Fruit fly (Drosophila melanogaster) whole organism, embryonic: ENCODE results near the gene CG15530.

Experiments
- B-H2 ChIP-seq: fragments of 200-800 bp; sonication (Bioruptor generic); optimal IDR thresholded peaks from 2 replicates; lab custom pipeline; 2018; ENCODE audit warnings: missing biosample characterization, mild to moderate bottlenecking, missing genetic modification characterization
- BEAF-32 ChIP-seq: fragments of 200-800 bp; sonication (Bioruptor generic); optimal IDR thresholded peaks from 3 replicates; lab custom pipeline; 2017; ENCODE audit warnings: missing biosample characterization, missing genetic modification characterization, mild to moderate bottlenecking, moderate library complexity, missing genetic modification reagents
- BtbVII ChIP-seq: fragments of 200-800 bp; sonication (Bioruptor generic); optimal IDR thresholded peaks from 3 replicates; lab custom pipeline; 2017; ENCODE audit warnings: missing biosample characterization, mild to moderate bottlenecking, missing genetic modification characterization
- CG11247 ChIP-seq: fragments of 200-800 bp; sonication (Bioruptor generic); IDR thresholded peaks from 2 replicates; pipeline ENCODE4 v1.3.6; 2022; ENCODE audit warnings: missing biosample characterization, missing genetic modification characterization
- CG11456 ChIP-seq: fragments of 200-800 bp; sonication (Bioruptor generic); IDR thresholded peaks from 3 replicates; pipeline ENCODE4 v1.3.6; 2022; ENCODE audit warnings: missing biosample characterization, missing genetic modification characterization
- CG18764 ChIP-seq: fragments of 200-800 bp; sonication (Bioruptor generic); optimal IDR thresholded peaks from 3 replicates; lab custom pipeline; 2016; ENCODE audit warnings: missing biosample characterization, missing genetic modification characterization
- CG2202 ChIP-seq: fragments of 200-800 bp; sonication (Bioruptor generic); optimal IDR thresholded peaks from 2 replicates; lab custom pipeline; 2018; ENCODE audit warnings: missing biosample characterization, mild to moderate bottlenecking, missing genetic modification characterization
- CG3065 ChIP-seq: fragments of 200-800 bp; sonication (Bioruptor generic); optimal IDR thresholded peaks from 2 replicates; lab custom pipeline; 2016; ENCODE audit warnings: missing biosample characterization, missing genetic modification characterization
- CG3995 ChIP-seq: fragments of 200-800 bp; sonication (Bioruptor generic); optimal IDR thresholded peaks from 3 replicates; lab custom pipeline; 2016; ENCODE audit warnings: missing biosample characterization, missing genetic modification characterization
- CG5245 ChIP-seq: fragments of 200-800 bp; sonication (Bioruptor generic); optimal IDR thresholded peaks from 3 replicates; lab custom pipeline; 2016; ENCODE audit warnings: missing biosample characterization, missing genetic modification characterization
- CG5953 ChIP-seq: fragments of 200-800 bp; sonication (Bioruptor generic); IDR thresholded peaks from 2 replicates; pipeline ENCODE4 v1.3.6; 2022; ENCODE audit warnings: missing biosample characterization, missing genetic modification characterization
- CG6654 ChIP-seq: fragments of 200-800 bp; sonication (Bioruptor generic); optimal IDR thresholded peaks from 2 replicates; lab custom pipeline; 2017; ENCODE audit warnings: missing biosample characterization, mild to moderate bottlenecking, missing genetic modification characterization
- CG6689 ChIP-seq: fragments of 200-800 bp; sonication (Bioruptor generic); IDR thresholded peaks from 2 replicates; pipeline ENCODE4 v1.3.6; 2022; ENCODE audit warnings: missing biosample characterization, missing genetic modification characterization
- CG8765 ChIP-seq: fragments of 200-800 bp; sonication (Bioruptor generic); IDR thresholded peaks from 2 replicates; pipeline ENCODE4 v1.3.6; 2022; ENCODE audit warnings: missing biosample characterization, missing genetic modification characterization
- ERR ChIP-seq: fragments of 200-800 bp; sonication (Bioruptor generic); optimal IDR thresholded peaks from 2 replicates; lab custom pipeline; 2016; ENCODE audit warnings: missing biosample characterization, missing genetic modification characterization
- H2.0 ChIP-seq: fragments of 200-800 bp; sonication (Bioruptor generic); IDR thresholded peaks from 2 replicates; pipeline ENCODE4 v1.3.6; 2022; ENCODE audit warnings: missing biosample characterization, missing genetic modification characterization
- HHEX ChIP-seq: fragments of 200-800 bp; sonication (Bioruptor generic); optimal IDR thresholded peaks from 3 replicates; lab custom pipeline; 2017; ENCODE audit warnings: missing biosample characterization, mild to moderate bottlenecking, missing genetic modification characterization, missing genetic modification reagents
- Lhr ChIP-seq: fragments of 200-800 bp; sonication (Bioruptor generic); optimal IDR thresholded peaks from 3 replicates; lab custom pipeline; 2017; ENCODE audit warnings: mild to moderate bottlenecking, missing biosample characterization, missing genetic modification reagents, missing genetic modification characterization
- Lim3 ChIP-seq: fragments of 200-800 bp; sonication (Bioruptor generic); IDR thresholded peaks from 2 replicates; pipeline ENCODE4 v1.3.6; 2022; ENCODE audit warnings: missing biosample characterization, missing genetic modification characterization
- Nf-YA ChIP-seq: fragments of 200-800 bp; sonication (Bioruptor generic); IDR thresholded peaks from 2 replicates; pipeline ENCODE4 v1.3.6; 2022; ENCODE audit warnings: missing biosample characterization, missing genetic modification characterization
- Nf-YB ChIP-seq: fragments of 200-800 bp; sonication (Bioruptor generic); optimal IDR thresholded peaks from 3 replicates; lab custom pipeline; 2019; ENCODE audit warnings: missing biosample characterization, mild to moderate bottlenecking, missing genetic modification characterization, moderate library complexity
- Oli ChIP-seq: fragments of 200-800 bp; sonication (Bioruptor generic); optimal IDR thresholded peaks from 2 replicates; lab custom pipeline; 2018; ENCODE audit warnings: missing biosample characterization, mild to moderate bottlenecking, missing genetic modification characterization, moderate library complexity
- Ptx1 ChIP-seq: fragments of 200-800 bp; sonication (Bioruptor generic); IDR thresholded peaks from 2 replicates; pipeline ENCODE4 v1.3.6; 2022; ENCODE audit warnings: missing biosample characterization, missing genetic modification characterization
- Rfx ChIP-seq: fragments of 200-800 bp; sonication (Bioruptor generic); IDR thresholded peaks from 2 replicates; pipeline ENCODE4 v1.3.6; 2022; ENCODE audit warnings: missing biosample characterization, missing genetic modification characterization
- Sin3A ChIP-seq: fragments of >200 bp; optimal IDR thresholded peaks from 2 replicates; lab custom pipeline; 2018
- Spps ChIP-seq: fragments of 200-800 bp; sonication (Bioruptor generic); optimal IDR thresholded peaks from 2 replicates; lab custom pipeline; 2018; ENCODE audit warnings: missing biosample characterization, mild to moderate bottlenecking, missing genetic modification characterization
- Stat92E ChIP-seq, 3 experiments: fragments of >200 bp in 2 of 3; fragments of 200-800 bp in 1 of 3; sonication (Bioruptor generic) in 1 of 3; optimal IDR thresholded peaks; 2 replicates each; lab custom pipeline; 2017 to 2019; ENCODE audit warnings: missing biosample characterization in 3 of 3, missing genetic modification characterization in 3 of 3, mild to moderate bottlenecking in 1 of 3, moderate library complexity in 1 of 3
- ash1 ChIP-seq: fragments of 200-800 bp; sonication (Bioruptor generic); optimal IDR thresholded peaks from 2 replicates; lab custom pipeline; 2018; ENCODE audit warnings: missing biosample characterization, mild to moderate bottlenecking, missing genetic modification characterization
- ato ChIP-seq: fragments of 200-800 bp; sonication (Bioruptor generic); IDR thresholded peaks from 2 replicates; pipeline ENCODE4 v1.3.6; 2022; ENCODE audit warnings: missing biosample characterization, missing genetic modification characterization; ENCODE audit not compliant: partially characterized antibody
- bcd ChIP-seq: fragments of 200-800 bp; sonication (Bioruptor generic); optimal IDR thresholded peaks from 2 replicates; lab custom pipeline; 2017; ENCODE audit warnings: missing biosample characterization, mild to moderate bottlenecking, missing genetic modification characterization
- dan ChIP-seq: fragments of 200-800 bp; sonication (Bioruptor generic); IDR thresholded peaks from 2 replicates; pipeline ENCODE4 v1.3.6; 2022; ENCODE audit warnings: missing biosample characterization, missing genetic modification characterization
- disco-r ChIP-seq: fragments of 200-800 bp; sonication (Bioruptor generic); optimal IDR thresholded peaks from 2 replicates; lab custom pipeline; 2016; ENCODE audit warnings: missing biosample characterization, missing genetic modification characterization
- emc ChIP-seq: fragments of 200-800 bp; sonication (Bioruptor generic); optimal IDR thresholded peaks from 2 replicates; lab custom pipeline; 2016; ENCODE audit warnings: missing biosample characterization, missing genetic modification characterization
- fd96Cb ChIP-seq: fragments of 200-800 bp; sonication (Bioruptor generic); optimal IDR thresholded peaks from 2 replicates; lab custom pipeline; 2018; ENCODE audit warnings: missing biosample characterization, mild to moderate bottlenecking, missing genetic modification characterization, moderate library complexity
- fru ChIP-seq: fragments of >200 bp; optimal IDR thresholded peaks from 2 replicates; lab custom pipeline; 2017
- gfzf ChIP-seq: fragments of 200-800 bp; sonication (Bioruptor generic); optimal IDR thresholded peaks from 2 replicates; lab custom pipeline; 2016; ENCODE audit warnings: missing biosample characterization, mild to moderate bottlenecking, missing genetic modification characterization, moderate library complexity
- gsb ChIP-seq: fragments of 200-800 bp; sonication (Bioruptor generic); IDR thresholded peaks from 2 replicates; pipeline ENCODE4 v1.3.6; 2022; ENCODE audit warnings: missing biosample characterization, missing genetic modification characterization
- ken ChIP-seq: fragments of 200-800 bp; sonication (Bioruptor generic); IDR thresholded peaks from 3 replicates; pipeline ENCODE4 v1.3.6; 2022; ENCODE audit warnings: missing biosample characterization, missing genetic modification characterization
- lov ChIP-seq, 2 experiments: fragments of 200-800 bp in 1 of 2; fragments of >200 bp in 1 of 2; sonication (Bioruptor generic) in 1 of 2; IDR thresholded peaks in 1 of 2; optimal IDR thresholded peaks in 1 of 2; 2 replicates in 1 of 2; 3 replicates in 1 of 2; pipeline versions ENCODE4 v1.3.6 to Lab custom; 2017 to 2022; ENCODE audit warnings: missing biosample characterization in 1 of 2, missing genetic modification characterization in 1 of 2
- luna ChIP-seq: fragments of 200-800 bp; sonication (Bioruptor generic); optimal IDR thresholded peaks from 2 replicates; lab custom pipeline; 2016; ENCODE audit warnings: missing biosample characterization, missing genetic modification characterization
- mirr ChIP-seq: fragments of 200-800 bp; sonication (Bioruptor generic); optimal IDR thresholded peaks from 3 replicates; lab custom pipeline; 2018; ENCODE audit warnings: missing biosample characterization, mild to moderate bottlenecking, missing genetic modification characterization
- otp ChIP-seq: fragments of 200-800 bp; sonication (Bioruptor generic); IDR thresholded peaks from 3 replicates; pipeline ENCODE4, ENCODE4 v1.3.6; 2022; ENCODE audit warnings: missing biosample characterization, missing genetic modification characterization
- pita ChIP-seq: fragments of 200-800 bp; sonication (Bioruptor generic); optimal IDR thresholded peaks from 2 replicates; lab custom pipeline; 2017; ENCODE audit warnings: missing biosample characterization, mild to moderate bottlenecking, missing genetic modification characterization
- pzg ChIP-seq: fragments of 200-800 bp; sonication (Bioruptor generic); optimal IDR thresholded peaks from 3 replicates; lab custom pipeline; 2018; ENCODE audit warnings: missing biosample characterization, mild to moderate bottlenecking, missing genetic modification characterization, moderate library complexity
- ro ChIP-seq: fragments of 200-800 bp; sonication (Bioruptor generic); IDR thresholded peaks from 2 replicates; pipeline ENCODE4 v1.3.6; 2022; ENCODE audit warnings: missing biosample characterization, missing genetic modification characterization
- schlank ChIP-seq: fragments of 200-800 bp; sonication (Bioruptor generic); optimal IDR thresholded peaks from 2 replicates; lab custom pipeline; 2018; ENCODE audit warnings: missing biosample characterization, mild to moderate bottlenecking, missing genetic modification characterization
- shn ChIP-seq: fragments of 200-800 bp; sonication (Bioruptor generic); optimal IDR thresholded peaks from 3 replicates; lab custom pipeline; 2016; ENCODE audit warnings: missing biosample characterization, missing genetic modification characterization
- slou ChIP-seq: fragments of 200-800 bp; sonication (Bioruptor generic); optimal IDR thresholded peaks from 3 replicates; lab custom pipeline; 2016; ENCODE audit warnings: missing biosample characterization, missing genetic modification characterization
- so ChIP-seq: fragments of 200-800 bp; sonication (Bioruptor generic); IDR thresholded peaks from 3 replicates; pipeline ENCODE4 v1.3.6; 2022; ENCODE audit warnings: missing biosample characterization, missing genetic modification characterization
- sqz ChIP-seq: fragments of 200-800 bp; sonication (Bioruptor generic); optimal IDR thresholded peaks from 3 replicates; lab custom pipeline; 2018; ENCODE audit warnings: missing biosample characterization, mild to moderate bottlenecking, missing genetic modification characterization
- usp ChIP-seq: fragments of >200 bp; optimal IDR thresholded peaks from 2 replicates; lab custom pipeline; 2017; ENCODE audit warnings: missing biosample characterization, missing genetic modification characterization
- wor ChIP-seq: fragments of 200-800 bp; sonication (Bioruptor generic); IDR thresholded peaks from 2 replicates; pipeline ENCODE4 v1.3.6; 2022; ENCODE audit warnings: missing biosample characterization, missing genetic modification characterization

CG15530 gene

dm6 chr3R:30195606-30196049, 18.0 kb downstream of the CG15530 start (continued):
- TF ChIP-seq dan (GFP tag; lab: Robert Waterston, UW): no peak
- TF ChIP-seq Lhr (GFP tag; lab: Kevin White, UChicago): peak; percentile 20
- TF ChIP-seq ken (GFP tag; lab: Robert Waterston, UW): peak; percentile 68; the same call in 2 of the 3 replicates
- no peak for TF ChIP-seq ash1
- peak; percentile 14 for TF ChIP-seq HHEX (GFP tag; lab: Kevin White, UChicago)
- TF ChIP-seq Sin3A (lab: Kevin White, UChicago): no peak
- no peak for TF ChIP-seq luna
- TF ChIP-seq gfzf (GFP tag; lab: Kevin White, UChicago): peak; percentile 33
- TF ChIP-seq emc (GFP tag; lab: Kevin White, UChicago): no peak
- no peak for TF ChIP-seq CG6689 (GFP tag; lab: Robert Waterston, UW)
- peak; percentile 70 for TF ChIP-seq Ptx1 (GFP tag; lab: Robert Waterston, UW)
- peak; percentile 54; the same call in 1 of the 2 replicates for TF ChIP-seq CG11247
- no peak for TF ChIP-seq ro (GFP tag; lab: Robert Waterston, UW)
- no peak for TF ChIP-seq lov (optimal IDR thresholded peaks at IDR 0.05; lab: Kevin White, UChicago)
- TF ChIP-seq lov (GFP tag; IDR thresholded peaks at IDR 0.05; lab: Robert Waterston, UW): peak; percentile 47; the same call in 1 of the 3 replicates
- no peak for TF ChIP-seq otp (GFP tag; lab: Robert Waterston, UW)
- no peak for TF ChIP-seq usp
- TF ChIP-seq sqz (GFP tag; lab: Kevin White, UChicago): no peak
- no peak for TF ChIP-seq fd96Cb (tag; lab: Kevin White, UChicago)
- no peak for TF ChIP-seq fru
- peak; percentile 42 for TF ChIP-seq B-H2 (GFP tag; lab: Kevin White, UChicago)
- no peak for TF ChIP-seq BEAF-32
- no peak for TF ChIP-seq so (GFP tag; lab: Robert Waterston, UW)
- no peak for TF ChIP-seq Nf-YB
- no peak for TF ChIP-seq Spps (tag; lab: Kevin White, UChicago)
- peak; percentile 22 for TF ChIP-seq shn
- TF ChIP-seq Oli (tag; lab: Kevin White, UChicago): no peak
- TF ChIP-seq CG3065 (GFP tag; lab: Kevin White, UChicago): peak; percentile 22
- no peak for TF ChIP-seq gsb (GFP tag; lab: Robert Waterston, UW)
- TF ChIP-seq H2.0 (GFP tag; lab: Robert Waterston, UW): peak; percentile 41; the same call in 1 of the 2 replicates
- peak; percentile 23 for TF ChIP-seq CG18764 (GFP tag; lab: Kevin White, UChicago)
- 0 out of 2 replicates have a peak, but pooled peaks have one; percentile 10 for TF ChIP-seq ato (GFP tag; lab: Robert Waterston, UW)
- TF ChIP-seq Stat92E (GFP tag; optimal IDR thresholded peaks at IDR 0.05; lab: Kevin White, UChicago): no peak
- TF ChIP-seq CG5953: no peak
- peak; percentile 56 for TF ChIP-seq pita (GFP tag; lab: Kevin White, UChicago)
- TF ChIP-seq Nf-YA (GFP tag; lab: Robert Waterston, UW): 0 out of 2 replicates have a peak, but pooled peaks have one; percentile 27
- peak; percentile 42 for TF ChIP-seq mirr (GFP tag; lab: Kevin White, UChicago)
- TF ChIP-seq Lim3 (GFP tag; lab: Robert Waterston, UW): no peak
- TF ChIP-seq pzg (GFP tag; lab: Kevin White, UChicago): peak; percentile 47
- peak; percentile 6 for TF ChIP-seq CG5245
- no peak for TF ChIP-seq CG6654 (GFP tag; lab: Kevin White, UChicago)
- no peak for TF ChIP-seq BtbVII (GFP tag; lab: Kevin White, UChicago)
- TF ChIP-seq CG11456 (GFP tag; lab: Robert Waterston, UW): peak; percentile 83
- TF ChIP-seq wor (GFP tag; lab: Robert Waterston, UW): no peak
- TF ChIP-seq bcd (GFP tag; lab: Kevin White, UChicago): peak; percentile 58
- no peak for TF ChIP-seq disco-r (GFP tag; lab: Kevin White, UChicago)
- TF ChIP-seq CG3995: no peak
- peak; percentile 36 for TF ChIP-seq schlank (tag; lab: Kevin White, UChicago)
- TF ChIP-seq CG8765 (GFP tag; lab: Robert Waterston, UW): no peak
- no peak for TF ChIP-seq slou (GFP tag; lab: Kevin White, UChicago)
- TF ChIP-seq Rfx (GFP tag; lab: Robert Waterston, UW): peak; percentile 88
- no peak for TF ChIP-seq CG2202 (tag; lab: Kevin White, UChicago)
- TF ChIP-seq ERR: peak; percentile 11
